Worm (Caenorhabditis elegans) whole organism, midembryonic: ENCODE results near the gene F41D9.2.

ENCODE experiments used
- flt-1 ChIP-seq: fragments of 200-800 bp; sonication (Bioruptor generic); IDR thresholded peaks from 2 replicates; pipeline ENCODE4 v1.3.6; 2022; ENCODE audit warnings: missing genetic modification characterization, missing compliant biosample characterization
- ztf-29 ChIP-seq: fragments of 200-800 bp; sonication (Bioruptor generic); IDR thresholded peaks from 2 replicates; pipeline ENCODE4 v1.3.6; 2022; ENCODE audit warnings: missing genetic modification reagents, missing genetic modification characterization, missing compliant biosample characterization

DNA sequence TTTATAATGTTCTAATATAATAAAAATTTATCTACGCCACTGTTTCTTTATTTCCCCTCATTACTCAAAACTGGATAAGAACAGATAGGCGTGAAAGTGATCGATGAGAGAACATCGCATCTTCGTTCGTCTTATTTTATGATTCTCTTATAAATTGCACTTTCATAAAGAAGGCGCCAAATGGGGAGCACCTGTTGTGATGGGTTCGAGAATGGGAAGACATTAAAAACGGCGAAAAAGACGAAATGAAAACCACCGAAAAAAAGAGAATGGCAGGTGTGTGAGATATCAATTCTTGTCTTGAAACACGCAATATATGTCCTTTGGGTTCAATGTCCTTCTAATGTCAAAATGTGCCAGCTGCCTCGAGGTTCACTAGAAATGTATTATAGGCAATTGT, 9.5 kb upstream of the F41D9.2 start:
- TF ChIP-seq flt-1 (GFP tag; lab: Robert Waterston, UW) (no peak), ztf-29 (GFP tag; lab: Robert Waterston, UW) (no peak)
